Worm (Caenorhabditis elegans) whole organism, L4/young adult: Measurements from ENCODE around the gene hum-6.

ENCODE experiments used
- W03F9.2 ChIP-seq: fragments of 150-350 bp; optimal IDR thresholded peaks from 2 replicates; lab custom pipeline; 2014; ENCODE audit warnings: missing biosample characterization, missing genetic modification characterization
- him-1 ChIP-seq: sonication (generic microtip); optimal IDR thresholded peaks from 2 replicates; lab custom pipeline; 2016; ENCODE audit warnings: missing genotype, missing genetic modification reagents, missing genetic modification characterization, missing compliant biosample characterization

DNA sequence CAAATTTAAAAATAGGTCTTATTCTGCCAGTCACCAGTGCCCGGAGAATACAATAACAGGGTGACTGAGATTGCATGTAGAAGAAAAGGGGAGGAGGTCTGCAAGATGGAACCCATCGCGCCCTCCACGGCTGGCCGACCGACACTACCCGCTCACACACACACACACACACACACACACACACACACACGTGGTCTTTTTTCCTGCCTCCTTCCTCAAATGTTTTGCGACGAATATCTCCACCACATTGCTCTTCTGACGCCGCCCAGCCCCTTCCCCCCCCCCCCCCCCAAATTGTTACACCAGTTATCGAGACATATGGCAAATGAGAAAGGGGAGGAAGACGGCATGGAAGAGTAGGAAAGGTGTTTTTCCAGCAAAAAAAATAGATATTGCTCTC lies 18.9 kb downstream of the hum-6 start:
- TF ChIP-seq him-1 (tag; lab: Kevin White, UChicago) (no peak), W03F9.2 (tag; lab: Kevin White, UChicago) (no peak)
